Worm (Caenorhabditis elegans): ENCODE data around the gene R12B2.7.

ce11 chrIII:5823617-5824016, 8.8 kb downstream of the R12B2.7 start, which contains the start of gene R12B2.8:
- TF ChIP-seq snpc-4 (tag; optimal IDR thresholded peaks at IDR 0.05) (no peak), ama-1 (optimal IDR thresholded peaks at IDR 0.05) (no peak), snu-23 (GFP tag; optimal IDR thresholded peaks at IDR 0.05) (no peak), unc-62 (GFP tag; optimal IDR thresholded peaks at IDR 0.05) (no peak)

All from whole organism, L1 larva.